Worm (Caenorhabditis elegans): ENCODE results near the gene B0432.1.

- TF ChIP-seq snpc-4 (tag; optimal IDR thresholded peaks at IDR 0.05) (no peak), egl-27 (tag; optimal IDR thresholded peaks at IDR 0.05) (no peak), duxl-1 (tag; optimal IDR thresholded peaks at IDR 0.05; ENCODE audit: poor library complexity) (no peak), nhr-237 (tag; optimal IDR thresholded peaks at IDR 0.05) (no peak), F44E2.7 (GFP tag; IDR thresholded peaks at IDR 0.05) (no peak), ceh-32 (tag; optimal IDR thresholded peaks at IDR 0.05; ENCODE audit: poor library complexity) (no peak), pha-4 (GFP tag; IDR thresholded peaks at IDR 0.05) (no peak), pha-4 (tag; optimal IDR thresholded peaks at IDR 0.05) (no peak), F49E8.2 (tag; optimal IDR thresholded peaks at IDR 0.05; ENCODE audit: borderline replicate concordance) (no peak), nhr-77 (tag; optimal IDR thresholded peaks at IDR 0.05) (no peak), lin-15B (tag; optimal IDR thresholded peaks at IDR 0.05) (no peak), ama-1 (optimal IDR thresholded peaks at IDR 0.05) (no peak), dpl-1 (GFP tag; optimal IDR thresholded peaks at IDR 0.05) (peak; percentile 23), Y105C5A.15 (GFP tag; IDR thresholded peaks at IDR 0.05) (no peak)
Observed at ce11 chrII:347734-348133, 50.5 kb downstream of the B0432.1 start, which contains the start of gene D1069.3.

All from whole organism, L4 larva.